Worm (Caenorhabditis elegans) whole organism, L1 larva: Measurements from ENCODE around the gene C02B8.12.

Experiments used
- C04F5.9 ChIP-seq: sonication (generic microtip); optimal IDR thresholded peaks from 2 replicates; lab custom pipeline; 2016; ENCODE audit warnings: missing genetic modification characterization, missing compliant biosample characterization
- C16A3.4 ChIP-seq: fragments of 150-350 bp; optimal IDR thresholded peaks from 2 replicates; lab custom pipeline; 2014; ENCODE audit warnings: missing biosample characterization, missing genetic modification characterization
- F16B12.6 ChIP-seq: fragments of 150-350 bp; optimal IDR thresholded peaks from 2 replicates; lab custom pipeline; 2014; ENCODE audit warnings: missing biosample characterization, missing genetic modification characterization
- Y116A8C.19 ChIP-seq: sonication (generic microtip); optimal IDR thresholded peaks from 2 replicates; lab custom pipeline; 2016; ENCODE audit warnings: missing compliant biosample characterization, missing genetic modification characterization, borderline replicate concordance
- ama-1 ChIP-seq: fragments of 150-350 bp; optimal IDR thresholded peaks from 2 replicates; lab custom pipeline; 2014
- blmp-1 ChIP-seq: fragments of 150-350 bp; optimal IDR thresholded peaks from 2 replicates; lab custom pipeline; 2014; ENCODE audit warnings: missing biosample characterization, missing genetic modification characterization
- ceh-8 ChIP-seq: fragments of 200-800 bp; sonication (Bioruptor generic); optimal IDR thresholded peaks from 2 replicates; lab custom pipeline; 2018; ENCODE audit warnings: mild to moderate bottlenecking, missing genetic modification characterization, moderate library complexity, missing compliant biosample characterization
- ceh-82 ChIP-seq, 3 experiments: fragments of 150-350 bp in 1 of 3; sonication (generic microtip) in 2 of 3; optimal IDR thresholded peaks; 2 replicates each; lab custom pipeline; 2014 to 2017; ENCODE audit warnings: missing biosample characterization in 3 of 3, missing genetic modification characterization in 3 of 3
- dpl-1 ChIP-seq, 3 experiments: fragments of 150-350 bp in 2 of 3; sonication (generic microtip) in 1 of 3; optimal IDR thresholded peaks; 2 replicates each; lab custom pipeline; 2014 to 2017; ENCODE audit warnings: missing biosample characterization in 3 of 3, missing genetic modification characterization in 3 of 3, missing genetic modification reagents in 3 of 3
- dsc-1 ChIP-seq: sonication (generic microtip); optimal IDR thresholded peaks from 2 replicates; lab custom pipeline; 2016; ENCODE audit warnings: mild to moderate bottlenecking, missing genetic modification characterization, missing compliant biosample characterization
- efl-1 ChIP-seq, 4 experiments: fragments of 150-350 bp; optimal IDR thresholded peaks in 3 of 4; peaks in 1 of 4; 1 replicate in 1 of 4; 2 replicates in 3 of 4; lab custom pipeline; 2014; ENCODE audit warnings: missing biosample characterization in 2 of 4, missing genetic modification characterization in 2 of 4, missing genetic modification reagents in 2 of 4
- efl-3 ChIP-seq: fragments of 200-800 bp; sonication (Bioruptor generic); optimal IDR thresholded peaks from 2 replicates; lab custom pipeline; 2018; ENCODE audit warnings: mild to moderate bottlenecking, missing genetic modification characterization, missing compliant biosample characterization
- elt-3 ChIP-seq, 6 experiments: fragments of 150-350 bp in 1 of 6; sonication (generic microtip); optimal IDR thresholded peaks; 2 replicates each; lab custom pipeline; 2017 to 2018; ENCODE audit warnings: missing biosample characterization in 6 of 6, missing genetic modification characterization in 6 of 6, inconsistent platforms in 1 of 6
- ets-5 ChIP-seq: fragments of 200-800 bp; sonication (Bioruptor generic); IDR thresholded peaks from 2 replicates; pipeline ENCODE4 v1.3.6; 2022; ENCODE audit warnings: missing genetic modification characterization, missing compliant biosample characterization
- hpl-2 ChIP-seq: fragments of 150-350 bp; optimal IDR thresholded peaks from 2 replicates; lab custom pipeline; 2014; ENCODE audit warnings: missing biosample characterization, missing genetic modification reagents, missing genetic modification characterization
- isw-1 ChIP-seq: fragments of 200-800 bp; sonication (Bioruptor generic); IDR thresholded peaks from 2 replicates; pipeline ENCODE4 v1.3.6; 2022; ENCODE audit warnings: missing genetic modification characterization, missing compliant biosample characterization
- jun-1 ChIP-seq: fragments of 150-350 bp; optimal IDR thresholded peaks from 2 replicates; lab custom pipeline; 2014; ENCODE audit warnings: missing biosample characterization, missing genetic modification reagents, missing genetic modification characterization
- lin-14 ChIP-seq: fragments of 200-800 bp; sonication (Bioruptor generic); optimal IDR thresholded peaks from 2 replicates; lab custom pipeline; 2018; ENCODE audit warnings: mild to moderate bottlenecking, missing genetic modification characterization, moderate library complexity, missing compliant biosample characterization
- lin-35 ChIP-seq, 2 experiments: fragments of 150-350 bp; optimal IDR thresholded peaks; 2 replicates each; lab custom pipeline; 2014; ENCODE audit warnings: missing biosample characterization in 2 of 2, missing genetic modification characterization in 2 of 2, missing genetic modification reagents in 2 of 2
- lir-3 ChIP-seq: sonication (generic microtip); optimal IDR thresholded peaks from 2 replicates; lab custom pipeline; 2016; ENCODE audit warnings: mild to moderate bottlenecking, missing genetic modification characterization, moderate library complexity, missing compliant biosample characterization; ENCODE audit not compliant: poor library complexity
- lsy-2 ChIP-seq, 2 experiments: fragments of 150-350 bp; optimal IDR thresholded peaks; 2 replicates each; lab custom pipeline; 2014; ENCODE audit warnings: missing biosample characterization in 2 of 2, missing genetic modification characterization in 2 of 2
- mab-9 ChIP-seq: fragments of 200-800 bp; sonication (Bioruptor generic); IDR thresholded peaks from 2 replicates; pipeline ENCODE4 v1.3.6; 2022; ENCODE audit warnings: missing genetic modification reagents, missing genetic modification characterization, missing compliant biosample characterization
- mdl-1 ChIP-seq, 2 experiments: fragments of 150-350 bp; optimal IDR thresholded peaks; 2 replicates each; lab custom pipeline; 2014 to 2017; ENCODE audit warnings: missing biosample characterization in 2 of 2, missing genetic modification characterization in 2 of 2, inconsistent platforms in 1 of 2
- mep-1 ChIP-seq: fragments of 150-350 bp; optimal IDR thresholded peaks from 2 replicates; lab custom pipeline; 2014; ENCODE audit warnings: missing biosample characterization, missing genetic modification characterization
- nhr-11 ChIP-seq: fragments of 150-350 bp; optimal IDR thresholded peaks from 2 replicates; lab custom pipeline; 2014; ENCODE audit warnings: missing biosample characterization, missing genetic modification characterization
- nhr-19 ChIP-seq: fragments of 200-800 bp; sonication (Bioruptor generic); conservative IDR thresholded peaks from 2 replicates; pipeline ENCODE4 v1.3.6; 2022; ENCODE audit warnings: missing genetic modification characterization, missing compliant biosample characterization
- nhr-20 ChIP-seq: sonication (generic microtip); optimal IDR thresholded peaks from 2 replicates; lab custom pipeline; 2016; ENCODE audit warnings: mild to moderate bottlenecking, missing genetic modification characterization, missing compliant biosample characterization
- nhr-28 ChIP-seq: fragments of 150-350 bp; optimal IDR thresholded peaks from 2 replicates; lab custom pipeline; 2014; ENCODE audit warnings: missing biosample characterization, missing genetic modification characterization
- nhr-47 ChIP-seq: sonication (generic microtip); optimal IDR thresholded peaks from 2 replicates; lab custom pipeline; 2016; ENCODE audit warnings: mild to moderate bottlenecking, missing genetic modification characterization, moderate library complexity, missing compliant biosample characterization
- nhr-71 ChIP-seq: sonication (generic microtip); optimal IDR thresholded peaks from 2 replicates; lab custom pipeline; 2016; ENCODE audit warnings: mild to moderate bottlenecking, missing genetic modification characterization, moderate library complexity, missing compliant biosample characterization
- nhr-84 ChIP-seq: sonication (generic microtip); optimal IDR thresholded peaks from 2 replicates; lab custom pipeline; 2017; ENCODE audit warnings: missing biosample characterization, missing genetic modification characterization
- nhr-85 ChIP-seq: sonication (generic microtip); peaks from one replicate; lab custom pipeline; 2016; ENCODE audit warnings: missing genetic modification characterization, inconsistent platforms, missing compliant biosample characterization
- nhr-90 ChIP-seq: sonication (generic microtip); optimal IDR thresholded peaks from 2 replicates; lab custom pipeline; 2016; ENCODE audit warnings: mild to moderate bottlenecking, missing genetic modification characterization, missing compliant biosample characterization; ENCODE audit not compliant: poor library complexity
- pag-3 ChIP-seq: sonication (generic microtip); optimal IDR thresholded peaks from 2 replicates; lab custom pipeline; 2017; ENCODE audit warnings: missing genetic modification characterization, mild to moderate bottlenecking, missing compliant biosample characterization, antibody characterized with exemption, borderline replicate concordance; ENCODE audit not compliant: insufficient read depth
- pqm-1 ChIP-seq: sonication (generic microtip); optimal IDR thresholded peaks from 3 replicates; lab custom pipeline; 2017; ENCODE audit warnings: missing biosample characterization, missing genetic modification characterization
- rnt-1 ChIP-seq: sonication (generic microtip); optimal IDR thresholded peaks from 2 replicates; lab custom pipeline; 2016; ENCODE audit warnings: mild to moderate bottlenecking, missing genetic modification characterization, moderate library complexity, missing compliant biosample characterization
- skn-1 ChIP-seq: fragments of 150-350 bp; optimal IDR thresholded peaks from 2 replicates; lab custom pipeline; 2014; ENCODE audit warnings: missing biosample characterization, missing genetic modification characterization
- snpc-4 ChIP-seq: fragments of 150-350 bp; optimal IDR thresholded peaks from 2 replicates; lab custom pipeline; 2014; ENCODE audit warnings: missing biosample characterization, missing genetic modification characterization
- snu-23 ChIP-seq: sonication (generic microtip); optimal IDR thresholded peaks from 2 replicates; lab custom pipeline; 2016; ENCODE audit warnings: missing genetic modification characterization, missing compliant biosample characterization
- swsn-7 ChIP-seq: sonication (generic microtip); optimal IDR thresholded peaks from 2 replicates; lab custom pipeline; 2016; ENCODE audit warnings: missing genetic modification characterization, missing compliant biosample characterization
- tbx-2 ChIP-seq: sonication (generic microtip); optimal IDR thresholded peaks from 2 replicates; lab custom pipeline; 2016; ENCODE audit warnings: missing genetic modification characterization, missing compliant biosample characterization
- unc-30 ChIP-seq: sonication (generic microtip); optimal IDR thresholded peaks from 2 replicates; lab custom pipeline; 2017; ENCODE audit warnings: missing biosample characterization, missing genetic modification characterization
- unc-62 ChIP-seq: fragments of 150-350 bp; optimal IDR thresholded peaks from 2 replicates; lab custom pipeline; 2014; ENCODE audit warnings: missing biosample characterization, missing genetic modification reagents, missing genetic modification characterization
- unc-86 ChIP-seq: sonication (generic microtip); optimal IDR thresholded peaks from 2 replicates; lab custom pipeline; 2016; ENCODE audit warnings: missing genetic modification characterization, missing compliant biosample characterization
- vab-15 ChIP-seq: sonication (generic microtip); optimal IDR thresholded peaks from 2 replicates; lab custom pipeline; 2017; ENCODE audit warnings: missing genotype, mild to moderate bottlenecking, missing genetic modification characterization, missing compliant biosample characterization
- xbp-1 ChIP-seq: sonication (generic microtip); optimal IDR thresholded peaks from 2 replicates; lab custom pipeline; 2016; ENCODE audit warnings: missing genetic modification characterization, missing compliant biosample characterization
- zip-4 ChIP-seq: fragments of 200-800 bp; sonication (Bioruptor generic); optimal IDR thresholded peaks from 2 replicates; lab custom pipeline; 2018; ENCODE audit warnings: mild to moderate bottlenecking, missing genetic modification characterization, moderate library complexity, missing compliant biosample characterization
- ztf-11 ChIP-seq, 2 experiments: sonication (generic microtip); optimal IDR thresholded peaks; 2 replicates each; lab custom pipeline; 2016 to 2017; ENCODE audit warnings: missing genetic modification characterization in 2 of 2, missing biosample characterization in 1 of 2, missing compliant biosample characterization in 1 of 2

C02B8.12 gene

DNA sequence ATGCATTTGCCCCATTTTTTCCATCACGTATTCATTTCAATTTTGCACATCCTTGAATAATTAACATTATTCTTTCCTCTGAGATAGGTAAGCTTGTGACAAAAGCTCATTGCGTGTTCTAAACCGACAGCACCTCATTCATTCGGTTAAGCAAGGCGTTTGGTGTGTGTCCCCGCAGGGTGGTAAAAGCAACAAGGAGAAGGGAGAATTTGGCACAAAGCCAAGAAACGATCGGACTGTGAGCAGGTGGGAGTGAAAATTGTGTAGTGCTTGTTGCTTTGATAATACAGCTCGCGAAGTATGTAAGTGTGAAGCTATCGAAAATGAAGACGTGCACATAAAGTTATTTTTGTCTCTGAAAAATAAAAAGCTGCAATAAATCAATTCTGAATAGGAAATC is 34.0 kb upstream of the C02B8.12 start (continued):
- no peak for TF ChIP-seq snpc-4
- no peak for TF ChIP-seq dpl-1 (GFP tag; optimal IDR thresholded peaks at IDR 0.05; lab: Kevin White, UChicago)
- peak; percentile 29 for TF ChIP-seq nhr-47
- no peak for TF ChIP-seq C04F5.9
- TF ChIP-seq ceh-8 (GFP tag; lab: Kevin White, UChicago) = no peak
- TF ChIP-seq ama-1 (lab: Kevin White, UChicago) = no peak

DNA sequence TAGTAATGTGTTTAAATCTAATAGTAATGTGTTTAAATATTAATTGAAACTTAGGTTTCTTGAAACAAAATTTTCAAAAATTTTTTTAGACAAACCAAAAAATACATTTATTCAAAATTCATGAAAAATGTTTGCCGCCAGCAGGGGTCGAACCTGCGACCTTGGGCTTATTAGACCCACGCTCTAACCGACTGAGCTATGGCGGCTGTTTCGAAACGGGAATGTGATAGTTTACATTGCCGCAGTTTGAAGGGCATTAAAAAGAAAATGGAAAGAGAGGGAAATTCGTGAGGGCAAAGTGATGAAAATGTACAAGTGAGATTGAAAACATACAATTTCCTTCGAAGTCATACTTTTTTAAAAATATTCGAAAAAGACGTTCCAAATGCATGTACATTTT is 33.3 kb upstream of the C02B8.12 start:
- peak; percentile 64 for TF ChIP-seq snu-23 (GFP tag; lab: Kevin White, UChicago)
- TF ChIP-seq pag-3 (tag; lab: Kevin White, UChicago) = no peak
- peak; percentile 20 for TF ChIP-seq blmp-1
- TF ChIP-seq jun-1 (tag; lab: Kevin White, UChicago) = no peak
- no peak for TF ChIP-seq tbx-2 (tag; lab: Kevin White, UChicago)
- no peak for TF ChIP-seq F16B12.6 (tag; lab: Kevin White, UChicago)
- TF ChIP-seq mep-1 (tag; lab: Kevin White, UChicago) = peak; percentile 56
- no peak for TF ChIP-seq efl-1 (optimal IDR thresholded peaks at IDR 0.05; lab: Kevin White, UChicago)
- TF ChIP-seq efl-1 (GFP tag; optimal IDR thresholded peaks at IDR 0.05 in 1 of 2; lab: Kevin White, UChicago) = peak in 1 of 2 experiments; percentile 29
- TF ChIP-seq nhr-28 (tag; lab: Kevin White, UChicago) = no peak
- TF ChIP-seq nhr-20 (tag; lab: Kevin White, UChicago) = peak; percentile 65
- no peak for TF ChIP-seq unc-86 (tag; lab: Kevin White, UChicago)
- peak; percentile 59 for TF ChIP-seq nhr-90 (tag; lab: Kevin White, UChicago)
- no peak for TF ChIP-seq efl-3 (GFP tag; lab: Kevin White, UChicago)
- no peak for TF ChIP-seq mab-9 (GFP tag; lab: Robert Waterston, UW)
- peak; percentile 3 for TF ChIP-seq skn-1
- no peak for TF ChIP-seq Y116A8C.19 (tag; lab: Kevin White, UChicago)
- TF ChIP-seq unc-30 (tag; lab: Kevin White, UChicago) = no peak
- TF ChIP-seq unc-62 (GFP tag; lab: Kevin White, UChicago) = no peak
- TF ChIP-seq nhr-11 (tag; lab: Kevin White, UChicago) = no peak
- TF ChIP-seq rnt-1 = peak; percentile 32
- no peak for TF ChIP-seq pqm-1 (tag; lab: Kevin White, UChicago)
- TF ChIP-seq lir-3 (tag; lab: Kevin White, UChicago) = no peak
- TF ChIP-seq lin-14 (GFP tag; lab: Kevin White, UChicago) = peak; percentile 42
- TF ChIP-seq isw-1 (GFP tag; lab: Robert Waterston, UW) = no peak
- peak; percentile 37 for TF ChIP-seq xbp-1
- TF ChIP-seq ets-5 (GFP tag; lab: Robert Waterston, UW) = no peak
- peak; percentile 50 for TF ChIP-seq nhr-47
- TF ChIP-seq dpl-1 (GFP tag; optimal IDR thresholded peaks at IDR 0.05; lab: Kevin White, UChicago) = no peak
- TF ChIP-seq nhr-71 (tag; lab: Kevin White, UChicago) = peak; percentile 51
- no peak for TF ChIP-seq nhr-84 (tag; lab: Kevin White, UChicago)
- TF ChIP-seq vab-15 (tag; lab: Kevin White, UChicago) = no peak
- TF ChIP-seq nhr-19 = peak; percentile 56
- peak in 1 of 2 experiments; percentile 50 for TF ChIP-seq mdl-1 (tag; optimal IDR thresholded peaks at IDR 0.05; lab: Kevin White, UChicago)
- peak in 1 of 6 experiments; percentile 20 for TF ChIP-seq elt-3 (tag; optimal IDR thresholded peaks at IDR 0.05; lab: Kevin White, UChicago)
- TF ChIP-seq swsn-7 (tag; lab: Kevin White, UChicago) = peak; percentile 30
- TF ChIP-seq C16A3.4 (tag; lab: Kevin White, UChicago) = peak; percentile 62
- no peak for TF ChIP-seq snpc-4
- no peak for TF ChIP-seq hpl-2
- no peak for TF ChIP-seq zip-4 (GFP tag; lab: Kevin White, UChicago)
- peak; percentile 73 for TF ChIP-seq nhr-85 (tag; lab: Kevin White, UChicago)
- peak; percentile 51 for TF ChIP-seq dsc-1
- peak in 2 of 3 experiments; percentile 6 to 24 for TF ChIP-seq ceh-82 (tag; optimal IDR thresholded peaks at IDR 0.05; lab: Kevin White, UChicago)
- TF ChIP-seq lsy-2 (tag; optimal IDR thresholded peaks at IDR 0.05; lab: Kevin White, UChicago) = peak in 1 of 2 experiments; percentile 3
- peak in 1 of 2 experiments; percentile 57 for TF ChIP-seq lin-35 (GFP tag; optimal IDR thresholded peaks at IDR 0.05; lab: Kevin White, UChicago)
- TF ChIP-seq ztf-11 (tag; optimal IDR thresholded peaks at IDR 0.05; lab: Kevin White, UChicago) = no peak
